Fruit fly (Drosophila melanogaster) whole organism, embryonic: ENCODE data around the gene cmb.

Experiments
- Atf-2 ChIP-seq: fragments of 200-800 bp; sonication (Bioruptor generic); optimal IDR thresholded peaks from 2 replicates; lab custom pipeline; 2016; ENCODE audit warnings: missing biosample characterization, missing genetic modification characterization
- BtbVII ChIP-seq: fragments of 200-800 bp; sonication (Bioruptor generic); optimal IDR thresholded peaks from 3 replicates; lab custom pipeline; 2017; ENCODE audit warnings: missing biosample characterization, mild to moderate bottlenecking, missing genetic modification characterization
- CG10267 ChIP-seq: fragments of 200-800 bp; sonication (Bioruptor generic); optimal IDR thresholded peaks from 2 replicates; lab custom pipeline; 2018; ENCODE audit warnings: missing biosample characterization, mild to moderate bottlenecking, missing genetic modification characterization, moderate library complexity
- CG11093 ChIP-seq: fragments of 200-800 bp; sonication (Bioruptor generic); IDR thresholded peaks from 3 replicates; pipeline ENCODE4 v1.3.6; 2022; ENCODE audit warnings: missing biosample characterization, missing genetic modification characterization
- CG11456 ChIP-seq: fragments of 200-800 bp; sonication (Bioruptor generic); IDR thresholded peaks from 3 replicates; pipeline ENCODE4 v1.3.6; 2022; ENCODE audit warnings: missing biosample characterization, missing genetic modification characterization
- CG11560 ChIP-seq: fragments of 200-800 bp; sonication (Bioruptor generic); IDR thresholded peaks from 3 replicates; pipeline ENCODE4 v1.3.6; 2022; ENCODE audit warnings: missing biosample characterization, missing genetic modification characterization
- CG11696 ChIP-seq: fragments of 200-800 bp; sonication (Bioruptor generic); IDR thresholded peaks from 2 replicates; pipeline ENCODE4 v1.3.6; 2022; ENCODE audit warnings: missing biosample characterization, missing genetic modification characterization
- CG12659 ChIP-seq: fragments of 200-800 bp; sonication (Bioruptor generic); optimal IDR thresholded peaks from 3 replicates; lab custom pipeline; 2017; ENCODE audit warnings: mild to moderate bottlenecking, missing biosample characterization, missing genetic modification reagents, missing genetic modification characterization
- CG15269 ChIP-seq: fragments of 200-800 bp; sonication (Bioruptor generic); optimal IDR thresholded peaks from 2 replicates; lab custom pipeline; 2018; ENCODE audit warnings: missing biosample characterization, mild to moderate bottlenecking, missing genetic modification characterization, moderate library complexity
- CG16813 ChIP-seq: fragments of 200-800 bp; sonication (Bioruptor generic); IDR thresholded peaks from 3 replicates; pipeline ENCODE4 v1.3.6; 2022; ENCODE audit warnings: missing biosample characterization, missing genetic modification characterization; ENCODE audit not compliant: partially characterized antibody
- CG18262 ChIP-seq: fragments of 200-800 bp; optimal IDR thresholded peaks from 3 replicates; lab custom pipeline; 2019; ENCODE audit warnings: missing biosample characterization, mild to moderate bottlenecking, missing genetic modification characterization, moderate library complexity
- CG1832 ChIP-seq: fragments of 200-800 bp; sonication (Bioruptor generic); optimal IDR thresholded peaks from 2 replicates; lab custom pipeline; 2017; ENCODE audit warnings: missing biosample characterization, mild to moderate bottlenecking, missing genetic modification characterization, inconsistent platforms
- CG18764 ChIP-seq: fragments of 200-800 bp; sonication (Bioruptor generic); optimal IDR thresholded peaks from 3 replicates; lab custom pipeline; 2016; ENCODE audit warnings: missing biosample characterization, missing genetic modification characterization
- CG2120 ChIP-seq: fragments of 200-800 bp; sonication (Bioruptor generic); optimal IDR thresholded peaks from 3 replicates; lab custom pipeline; 2016; ENCODE audit warnings: missing biosample characterization, missing genetic modification characterization
- CG4282 ChIP-seq: fragments of 200-800 bp; sonication (Bioruptor generic); optimal IDR thresholded peaks from 2 replicates; lab custom pipeline; 2016; ENCODE audit warnings: missing biosample characterization, missing genetic modification characterization
- CG4854 ChIP-seq: fragments of 200-800 bp; sonication (Bioruptor generic); optimal IDR thresholded peaks from 2 replicates; lab custom pipeline; 2016; ENCODE audit warnings: missing biosample characterization, missing genetic modification characterization, inconsistent platforms
- CG6254 ChIP-seq: fragments of 200-800 bp; sonication (Bioruptor generic); optimal IDR thresholded peaks from 3 replicates; lab custom pipeline; 2017; ENCODE audit warnings: mild to moderate bottlenecking, missing biosample characterization, missing genetic modification reagents, missing genetic modification characterization
- CG6854 ChIP-seq: fragments of 200-800 bp; sonication (Bioruptor generic); optimal IDR thresholded peaks from 3 replicates; lab custom pipeline; 2017; ENCODE audit warnings: missing biosample characterization, mild to moderate bottlenecking, missing genetic modification characterization
- CG7357 ChIP-seq: fragments of 200-800 bp; sonication (Bioruptor generic); IDR thresholded peaks from 3 replicates; pipeline ENCODE4 v1.3.6; 2022; ENCODE audit warnings: missing biosample characterization, missing genetic modification characterization
- CG7786 ChIP-seq: fragments of 200-800 bp; sonication (Bioruptor generic); optimal IDR thresholded peaks from 2 replicates; lab custom pipeline; 2016; ENCODE audit warnings: missing biosample characterization, missing genetic modification characterization
- CG7928 ChIP-seq: fragments of 200-800 bp; sonication (Bioruptor generic); optimal IDR thresholded peaks from 2 replicates; lab custom pipeline; 2017; ENCODE audit warnings: missing biosample characterization, mild to moderate bottlenecking, missing genetic modification characterization
- CG8388 ChIP-seq: fragments of 200-800 bp; sonication (Bioruptor generic); optimal IDR thresholded peaks from 2 replicates; lab custom pipeline; 2019; ENCODE audit warnings: missing biosample characterization, mild to moderate bottlenecking, missing genetic modification characterization, moderate library complexity
- Chrac-16 ChIP-seq: fragments of 200-800 bp; sonication (Bioruptor generic); optimal IDR thresholded peaks from 3 replicates; lab custom pipeline; 2016; ENCODE audit warnings: missing biosample characterization, missing genetic modification characterization
- Dbx ChIP-seq: fragments of 200-800 bp; sonication (Bioruptor generic); IDR thresholded peaks from 3 replicates; pipeline ENCODE4 v1.3.6; 2022; ENCODE audit warnings: missing biosample characterization, missing genetic modification characterization
- Dek ChIP-seq: fragments of 200-800 bp; sonication (Bioruptor generic); optimal IDR thresholded peaks from 3 replicates; lab custom pipeline; 2019; ENCODE audit warnings: missing biosample characterization, mild to moderate bottlenecking, missing genetic modification characterization, moderate library complexity
- Hey ChIP-seq: fragments of 200-800 bp; sonication (Bioruptor generic); optimal IDR thresholded peaks from 3 replicates; lab custom pipeline; 2018; ENCODE audit warnings: missing biosample characterization, mild to moderate bottlenecking, missing genetic modification characterization
- Lhr ChIP-seq: fragments of 200-800 bp; sonication (Bioruptor generic); optimal IDR thresholded peaks from 3 replicates; lab custom pipeline; 2017; ENCODE audit warnings: mild to moderate bottlenecking, missing biosample characterization, missing genetic modification reagents, missing genetic modification characterization
- Ssrp ChIP-seq: fragments of 200-800 bp; sonication (Bioruptor generic); optimal IDR thresholded peaks from 2 replicates; lab custom pipeline; 2018; ENCODE audit warnings: missing biosample characterization, mild to moderate bottlenecking, missing genetic modification characterization, moderate library complexity
- btn ChIP-seq: fragments of 200-800 bp; sonication (Bioruptor generic); optimal IDR thresholded peaks from 2 replicates; lab custom pipeline; 2016; ENCODE audit warnings: missing biosample characterization, missing genetic modification characterization
- ci ChIP-seq: fragments of 200-800 bp; sonication (Bioruptor generic); IDR thresholded peaks from 3 replicates; pipeline ENCODE4 v1.3.6; 2022; ENCODE audit warnings: missing biosample characterization, missing genetic modification characterization
- corto ChIP-seq: fragments of 200-800 bp; sonication (Bioruptor generic); optimal IDR thresholded peaks from 2 replicates; lab custom pipeline; 2016; ENCODE audit warnings: missing biosample characterization, mild to moderate bottlenecking, missing genetic modification characterization, moderate library complexity
- dmrt99B ChIP-seq: fragments of 200-800 bp; sonication (Bioruptor generic); optimal IDR thresholded peaks from 2 replicates; lab custom pipeline; 2018; ENCODE audit warnings: missing biosample characterization, mild to moderate bottlenecking, missing genetic modification characterization, moderate library complexity
- dysf ChIP-seq: fragments of 200-800 bp; sonication (Bioruptor generic); IDR thresholded peaks from 3 replicates; pipeline ENCODE4 v1.3.6; 2022; ENCODE audit warnings: missing biosample characterization, missing genetic modification characterization
- emc ChIP-seq: fragments of 200-800 bp; sonication (Bioruptor generic); optimal IDR thresholded peaks from 2 replicates; lab custom pipeline; 2016; ENCODE audit warnings: missing biosample characterization, missing genetic modification characterization
- eve ChIP-seq, 2 experiments: fragments of >200 bp; optimal IDR thresholded peaks; 2 replicates each; lab custom pipeline; 2017; ENCODE audit warnings: missing biosample characterization in 2 of 2, missing genetic modification characterization in 2 of 2
- fd102C ChIP-seq: fragments of 200-800 bp; sonication (Bioruptor generic); optimal IDR thresholded peaks from 2 replicates; lab custom pipeline; 2018; ENCODE audit warnings: missing biosample characterization, mild to moderate bottlenecking, missing genetic modification characterization, moderate library complexity
- mld ChIP-seq: fragments of 200-800 bp; sonication (Bioruptor generic); IDR thresholded peaks from 3 replicates; pipeline ENCODE4 v1.3.6; 2022; ENCODE audit warnings: missing biosample characterization, missing genetic modification characterization; ENCODE audit not compliant: partially characterized antibody
- nmo ChIP-seq: fragments of 200-800 bp; sonication (Bioruptor generic); optimal IDR thresholded peaks from 2 replicates; lab custom pipeline; 2018; ENCODE audit warnings: missing biosample characterization, mild to moderate bottlenecking, missing genetic modification characterization, moderate library complexity
- pita ChIP-seq: fragments of 200-800 bp; sonication (Bioruptor generic); optimal IDR thresholded peaks from 2 replicates; lab custom pipeline; 2017; ENCODE audit warnings: missing biosample characterization, mild to moderate bottlenecking, missing genetic modification characterization
- sens ChIP-seq: fragments of 200-800 bp; sonication (Bioruptor generic); peaks from one replicate; lab custom pipeline; 2016; ENCODE audit warnings: missing biosample characterization, missing genetic modification characterization
- slbo ChIP-seq: fragments of 200-800 bp; sonication (Bioruptor generic); IDR thresholded peaks from 2 replicates; pipeline ENCODE4 v1.3.6; 2022; ENCODE audit warnings: missing biosample characterization, missing genetic modification characterization
- sob ChIP-seq: fragments of 200-800 bp; sonication (Bioruptor generic); IDR thresholded peaks from 2 replicates; pipeline ENCODE4 v1.3.6; 2022; ENCODE audit warnings: missing biosample characterization, missing genetic modification characterization
- sug ChIP-seq: fragments of 200-800 bp; optimal IDR thresholded peaks from 2 replicates; lab custom pipeline; 2019; ENCODE audit warnings: missing biosample characterization, mild to moderate bottlenecking, missing genetic modification characterization, moderate library complexity
- tap ChIP-seq: fragments of 200-800 bp; optimal IDR thresholded peaks from 3 replicates; lab custom pipeline; 2019; ENCODE audit warnings: missing biosample characterization, mild to moderate bottlenecking, missing genetic modification characterization, moderate library complexity
- tx ChIP-seq: fragments of 200-800 bp; sonication (Bioruptor generic); optimal IDR thresholded peaks from 2 replicates; lab custom pipeline; 2016; ENCODE audit warnings: missing biosample characterization, missing genetic modification characterization
- unc-4 ChIP-seq: fragments of 200-800 bp; sonication (Bioruptor generic); IDR thresholded peaks from 2 replicates; pipeline ENCODE4 v1.3.6; 2022; ENCODE audit warnings: missing biosample characterization, missing genetic modification characterization; ENCODE audit not compliant: partially characterized antibody
- vvl ChIP-seq: fragments of 200-800 bp; sonication (Bioruptor generic); IDR thresholded peaks from 2 replicates; pipeline ENCODE4 v1.3.6; 2022; ENCODE audit warnings: missing biosample characterization, missing genetic modification characterization
- wdn ChIP-seq: fragments of 200-800 bp; sonication (Bioruptor generic); IDR thresholded peaks from 2 replicates; pipeline ENCODE4 v1.3.6; 2022; ENCODE audit warnings: missing biosample characterization, missing genetic modification characterization
- wek ChIP-seq: fragments of 200-800 bp; sonication (Bioruptor generic); optimal IDR thresholded peaks from 3 replicates; lab custom pipeline; 2018; ENCODE audit warnings: missing biosample characterization, mild to moderate bottlenecking, missing genetic modification characterization, moderate library complexity
- z ChIP-seq: fragments of 200-800 bp; sonication (Bioruptor generic); IDR thresholded peaks from 3 replicates; pipeline ENCODE4 v1.3.6; 2022; ENCODE audit warnings: missing biosample characterization, missing genetic modification characterization

Gene cmb

dm6 chr3L:13488129-13488876 is 45.9 kb downstream of the cmb start (continued):
- TF ChIP-seq CG2120 (GFP tag; lab: Kevin White, UChicago) (no peak), ci (GFP tag; lab: Robert Waterston, UW) (peak; percentile 47; the same call in 1 of the 3 replicates), nmo (GFP tag; lab: Kevin White, UChicago) (no peak), CG6854 (no peak), Ssrp (tag; lab: Kevin White, UChicago) (no peak), CG11456 (no peak), Lhr (GFP tag; lab: Kevin White, UChicago) (no peak), emc (GFP tag; lab: Kevin White, UChicago) (no peak), sens (peak; percentile 36), btn (GFP tag; lab: Kevin White, UChicago) (no peak), Atf-2 (GFP tag; lab: Kevin White, UChicago) (no peak), CG11560 (tag; lab: Robert Waterston, UW) (no peak), pita (no peak), Dbx (GFP tag; lab: Robert Waterston, UW) (0 out of 3 replicates have a peak, but pooled peaks have one; percentile 16), Hey (tag; lab: Kevin White, UChicago) (no peak), dmrt99B (tag; lab: Kevin White, UChicago) (peak; percentile 15), CG8388 (GFP tag; lab: Kevin White, UChicago) (peak; percentile 88), CG11696 (GFP tag; lab: Robert Waterston, UW) (no peak), CG7357 (GFP tag; lab: Robert Waterston, UW) (0 out of 3 replicates have a peak, but pooled peaks have one; percentile 25), tx (no peak), wdn (GFP tag; lab: Robert Waterston, UW) (no peak), CG11093 (GFP tag; lab: Robert Waterston, UW) (no peak), unc-4 (no peak), slbo (peak; percentile 39; the same call in 1 of the 2 replicates), CG18764 (GFP tag; lab: Kevin White, UChicago) (no peak), CG4282 (no peak), CG16813 (GFP tag; lab: Robert Waterston, UW) (no peak), dysf (GFP tag; lab: Robert Waterston, UW) (0 out of 3 replicates have a peak, but pooled peaks have one; percentile 20), CG12659 (GFP tag; lab: Kevin White, UChicago) (no peak), tap (tag; lab: Kevin White, UChicago) (peak; percentile 18), CG15269 (tag; lab: Kevin White, UChicago) (peak; percentile 3), vvl (0 out of 2 replicates have a peak, but pooled peaks have one; percentile 36), CG4854 (GFP tag; lab: Kevin White, UChicago) (no peak), Dek (tag; lab: Kevin White, UChicago) (no peak), CG6254 (no peak), wek (GFP tag; lab: Kevin White, UChicago) (no peak), eve (GFP tag; optimal IDR thresholded peaks at IDR 0.05; lab: Kevin White, UChicago) (no peak), mld (GFP tag; lab: Robert Waterston, UW) (no peak), sug (tag; lab: Kevin White, UChicago) (peak; percentile 28), sob (GFP tag; lab: Robert Waterston, UW) (0 out of 2 replicates have a peak, but pooled peaks have one; percentile 36), CG10267 (tag; lab: Kevin White, UChicago) (no peak), BtbVII (GFP tag; lab: Kevin White, UChicago) (no peak), Chrac-16 (GFP tag; lab: Kevin White, UChicago) (no peak), fd102C (GFP tag; lab: Kevin White, UChicago) (no peak), CG1832 (GFP tag; lab: Kevin White, UChicago) (no peak), z (GFP tag; lab: Robert Waterston, UW) (no peak), CG7786 (GFP tag; lab: Kevin White, UChicago) (no peak), corto (no peak), CG7928 (GFP tag; lab: Kevin White, UChicago) (no peak), CG18262 (tag; lab: Kevin White, UChicago) (peak; percentile 13)
